Worm (Caenorhabditis elegans) whole organism, mixed stage, embryonic: Measurements from ENCODE around the gene Y46G5A.15.

Experiments used
- M03D4.4 ChIP-seq: sonication (generic microtip); optimal IDR thresholded peaks from 2 replicates; lab custom pipeline; 2017; ENCODE audit warnings: mild to moderate bottlenecking, missing genetic modification characterization, missing compliant biosample characterization
- bed-3 ChIP-seq: fragments of 200-800 bp; sonication (Bioruptor generic); optimal IDR thresholded peaks from 3 replicates; lab custom pipeline; 2018; ENCODE audit warnings: mild to moderate bottlenecking, missing genetic modification characterization, moderate library complexity, missing compliant biosample characterization
- blmp-1 ChIP-seq: fragments of 150-350 bp; optimal IDR thresholded peaks from 2 replicates; lab custom pipeline; 2014; ENCODE audit warnings: missing biosample characterization, missing genetic modification characterization
- ceh-39 ChIP-seq: fragments of 150-350 bp; optimal IDR thresholded peaks from 2 replicates; lab custom pipeline; 2014; ENCODE audit warnings: missing biosample characterization, missing genetic modification characterization
- ceh-43 ChIP-seq: fragments of 200-800 bp; sonication (Bioruptor generic); optimal IDR thresholded peaks from 2 replicates; lab custom pipeline; 2018; ENCODE audit warnings: mild to moderate bottlenecking, missing genetic modification characterization, moderate library complexity, missing compliant biosample characterization
- ceh-83 ChIP-seq: fragments of 200-800 bp; sonication (Bioruptor generic); optimal IDR thresholded peaks from 2 replicates; lab custom pipeline; 2018; ENCODE audit warnings: mild to moderate bottlenecking, missing genetic modification characterization, missing compliant biosample characterization
- ces-1 ChIP-seq: fragments of 150-350 bp; optimal IDR thresholded peaks from 2 replicates; lab custom pipeline; 2014; ENCODE audit warnings: missing biosample characterization, missing genetic modification reagents, missing genetic modification characterization
- cnd-1 ChIP-seq: fragments of 200-800 bp; sonication (Bioruptor generic); optimal IDR thresholded peaks from 2 replicates; lab custom pipeline; 2018; ENCODE audit warnings: mild to moderate bottlenecking, missing genetic modification characterization, missing compliant biosample characterization
- drap-1 ChIP-seq: fragments of 200-800 bp; sonication (Bioruptor generic); optimal IDR thresholded peaks from 3 replicates; lab custom pipeline; 2018; ENCODE audit warnings: mild to moderate bottlenecking, missing genetic modification characterization, missing compliant biosample characterization
- elt-1 ChIP-seq: sonication (generic microtip); optimal IDR thresholded peaks from 2 replicates; lab custom pipeline; 2017; ENCODE audit warnings: missing genetic modification characterization, mild to moderate bottlenecking, missing compliant biosample characterization, antibody characterized with exemption, moderate library complexity, borderline replicate concordance; ENCODE audit not compliant: insufficient read depth
- elt-3 ChIP-seq: fragments of 150-350 bp; optimal IDR thresholded peaks from 2 replicates; lab custom pipeline; 2014; ENCODE audit warnings: missing biosample characterization, missing genetic modification characterization
- flh-1 ChIP-seq: fragments of 200-800 bp; sonication (Bioruptor generic); optimal IDR thresholded peaks from 2 replicates; lab custom pipeline; 2018; ENCODE audit warnings: mild to moderate bottlenecking, missing genetic modification characterization, moderate library complexity, missing compliant biosample characterization
- ham-2 ChIP-seq: fragments of 200-800 bp; sonication (Bioruptor generic); optimal IDR thresholded peaks from 2 replicates; lab custom pipeline; 2018; ENCODE audit warnings: mild to moderate bottlenecking, missing genetic modification characterization, missing compliant biosample characterization
- hlh-1 ChIP-seq: fragments of 150-350 bp; optimal IDR thresholded peaks from 2 replicates; lab custom pipeline; 2014; ENCODE audit warnings: missing biosample characterization, missing genetic modification reagents, missing genetic modification characterization
- lin-13 ChIP-seq: fragments of 150-350 bp; optimal IDR thresholded peaks from 2 replicates; lab custom pipeline; 2014; ENCODE audit warnings: missing biosample characterization, missing genetic modification characterization
- lin-32 ChIP-seq: fragments of 200-800 bp; sonication (Bioruptor generic); optimal IDR thresholded peaks from 2 replicates; lab custom pipeline; 2018; ENCODE audit warnings: mild to moderate bottlenecking, missing genetic modification characterization, missing compliant biosample characterization
- lsy-2 ChIP-seq: fragments of 150-350 bp; optimal IDR thresholded peaks from 2 replicates; lab custom pipeline; 2014; ENCODE audit warnings: missing biosample characterization, missing genetic modification characterization
- mab-5 ChIP-seq: fragments of 150-350 bp; optimal IDR thresholded peaks from 2 replicates; lab custom pipeline; 2014; ENCODE audit warnings: missing biosample characterization, missing genetic modification characterization
- mep-1 ChIP-seq: fragments of 150-350 bp; optimal IDR thresholded peaks from 2 replicates; lab custom pipeline; 2017; ENCODE audit warnings: missing biosample characterization, missing genetic modification reagents, missing genetic modification characterization, inconsistent platforms
- mls-2 ChIP-seq: sonication (generic microtip); optimal IDR thresholded peaks from 2 replicates; lab custom pipeline; 2016; ENCODE audit warnings: mild to moderate bottlenecking, missing genetic modification characterization, moderate library complexity, missing compliant biosample characterization
- nhr-12 ChIP-seq: fragments of 150-350 bp; optimal IDR thresholded peaks from 2 replicates; lab custom pipeline; 2014; ENCODE audit warnings: missing biosample characterization, missing genetic modification characterization
- nhr-2 ChIP-seq: fragments of 150-350 bp; optimal IDR thresholded peaks from 2 replicates; lab custom pipeline; 2014; ENCODE audit warnings: missing biosample characterization, missing genetic modification characterization
- nhr-237 ChIP-seq: fragments of 150-350 bp; optimal IDR thresholded peaks from 2 replicates; lab custom pipeline; 2014; ENCODE audit warnings: missing biosample characterization, missing genetic modification characterization
- nhr-28 ChIP-seq: fragments of 150-350 bp; optimal IDR thresholded peaks from 2 replicates; lab custom pipeline; 2014; ENCODE audit warnings: missing biosample characterization, missing genetic modification characterization
- nhr-76 ChIP-seq: sonication (generic microtip); optimal IDR thresholded peaks from 2 replicates; lab custom pipeline; 2017; ENCODE audit warnings: missing biosample characterization, missing genetic modification characterization
- pha-4 ChIP-seq: fragments of 150-350 bp; optimal IDR thresholded peaks from 2 replicates; lab custom pipeline; 2018; ENCODE audit warnings: missing biosample characterization, missing genetic modification reagents, missing genetic modification characterization
- sem-2 ChIP-seq: fragments of 200-800 bp; sonication (Bioruptor generic); optimal IDR thresholded peaks from 2 replicates; lab custom pipeline; 2018; ENCODE audit warnings: mild to moderate bottlenecking, missing genetic modification characterization, missing compliant biosample characterization
- snpc-4 ChIP-seq: fragments of 150-350 bp; optimal IDR thresholded peaks from 2 replicates; lab custom pipeline; 2014; ENCODE audit warnings: missing biosample characterization, missing genetic modification characterization
- sptf-1 ChIP-seq: sonication (generic microtip); optimal IDR thresholded peaks from 2 replicates; lab custom pipeline; 2017; ENCODE audit warnings: mild to moderate bottlenecking, missing genetic modification characterization, moderate library complexity, missing compliant biosample characterization
- tbx-8 ChIP-seq: fragments of 200-800 bp; sonication (Bioruptor generic); optimal IDR thresholded peaks from 2 replicates; lab custom pipeline; 2018; ENCODE audit warnings: mild to moderate bottlenecking, missing genetic modification characterization, moderate library complexity, missing compliant biosample characterization
- unc-120 ChIP-seq: sonication (generic microtip); optimal IDR thresholded peaks from 2 replicates; lab custom pipeline; 2017; ENCODE audit warnings: missing genetic modification characterization, missing compliant biosample characterization; ENCODE audit not compliant: poor library complexity, severe bottlenecking
- unc-39 ChIP-seq: fragments of 150-350 bp; optimal IDR thresholded peaks from 2 replicates; lab custom pipeline; 2014; ENCODE audit warnings: missing biosample characterization, missing genetic modification characterization
- unc-62 ChIP-seq: fragments of 150-350 bp; optimal IDR thresholded peaks from 2 replicates; lab custom pipeline; 2014; ENCODE audit warnings: missing biosample characterization, missing genetic modification reagents, missing genetic modification characterization
- zip-8 ChIP-seq: fragments of 150-350 bp; optimal IDR thresholded peaks from 2 replicates; lab custom pipeline; 2014; ENCODE audit warnings: missing biosample characterization, missing genetic modification characterization
- ztf-11 ChIP-seq: fragments of 150-350 bp; optimal IDR thresholded peaks from 2 replicates; lab custom pipeline; 2014; ENCODE audit warnings: missing biosample characterization, missing genetic modification characterization

Gene Y46G5A.15

ce11 chrII:12806602-12807182 is 21.5 kb upstream of the Y46G5A.15 start, which contains the start of gene spds-1:
Gene spds-1 (plus strand): TSS chrII:12806899.
- no peak for TF ChIP-seq hlh-1 (tag; lab: Kevin White, UChicago)
- no peak for TF ChIP-seq lin-13 (tag; lab: Kevin White, UChicago)
- TF ChIP-seq pha-4, result no peak
- TF ChIP-seq ceh-83, result no peak
- no peak for TF ChIP-seq drap-1 (GFP tag; lab: Kevin White, UChicago)
- no peak for TF ChIP-seq flh-1
- no peak for TF ChIP-seq tbx-8 (GFP tag; lab: Kevin White, UChicago)
- no peak for TF ChIP-seq blmp-1 (tag; lab: Kevin White, UChicago)
- TF ChIP-seq mab-5, result no peak
- no peak for TF ChIP-seq snpc-4 (tag; lab: Kevin White, UChicago)
- TF ChIP-seq ces-1, result no peak
- no peak for TF ChIP-seq lin-32 (GFP tag; lab: Kevin White, UChicago)
- TF ChIP-seq, all 35 proteins: peak for 0

- TF ChIP-seq bed-3 (GFP tag; lab: Kevin White, UChicago) (no peak), nhr-28 (tag; lab: Kevin White, UChicago) (no peak), M03D4.4 (tag; lab: Kevin White, UChicago) (no peak), hlh-1 (tag; lab: Kevin White, UChicago) (no peak), ceh-39 (tag; lab: Kevin White, UChicago) (no peak), tbx-8 (GFP tag; lab: Kevin White, UChicago) (no peak), lin-32 (GFP tag; lab: Kevin White, UChicago) (no peak), unc-39 (tag; lab: Kevin White, UChicago) (no peak), nhr-2 (tag; lab: Kevin White, UChicago) (no peak), nhr-76 (tag; lab: Kevin White, UChicago) (no peak), unc-120 (tag; lab: Kevin White, UChicago) (no peak), pha-4 (no peak), ham-2 (no peak), ztf-11 (tag; lab: Kevin White, UChicago) (no peak), unc-62 (GFP tag; lab: Kevin White, UChicago) (peak; percentile 23), flh-1 (no peak), blmp-1 (tag; lab: Kevin White, UChicago) (no peak), lin-13 (tag; lab: Kevin White, UChicago) (no peak), sptf-1 (tag; lab: Kevin White, UChicago) (peak; percentile 15), cnd-1 (peak; percentile 68), snpc-4 (tag; lab: Kevin White, UChicago) (no peak), zip-8 (tag; lab: Kevin White, UChicago) (peak; percentile 63), ces-1 (peak; percentile 4), drap-1 (GFP tag; lab: Kevin White, UChicago) (no peak), mep-1 (no peak), nhr-12 (tag; lab: Kevin White, UChicago) (no peak), ceh-83 (no peak), elt-1 (no peak), sem-2 (GFP tag; lab: Kevin White, UChicago) (no peak), mls-2 (tag; lab: Kevin White, UChicago) (no peak), ceh-43 (GFP tag; lab: Kevin White, UChicago) (no peak), elt-3 (tag; lab: Kevin White, UChicago) (no peak), mab-5 (no peak), nhr-237 (tag; lab: Kevin White, UChicago) (no peak), lsy-2 (tag; lab: Kevin White, UChicago) (no peak)
Observed at ce11 chrII:12805765-12806384, 20.7 kb upstream of the Y46G5A.15 start.

ce11 chrII:12805161-12805560 is 19.9 kb upstream of the Y46G5A.15 start, which contains the start of the genes Y46G5A.18 and Y46G5A.47:
Gene Y46G5A.18 (minus strand): TSS chrII:12805261.
Gene Y46G5A.47 (minus strand): TSS chrII:12805306.
- TF ChIP-seq ceh-83 (no peak), ces-1 (no peak), elt-3 (tag; lab: Kevin White, UChicago) (no peak), sem-2 (GFP tag; lab: Kevin White, UChicago) (no peak), lin-32 (GFP tag; lab: Kevin White, UChicago) (no peak), mab-5 (no peak), sptf-1 (tag; lab: Kevin White, UChicago) (no peak), unc-120 (tag; lab: Kevin White, UChicago) (no peak)
